Fruit fly (Drosophila melanogaster): ENCODE measurements around the gene Or82a.

Or82a gene

dm6 chr3R:4215264-4215993, 41.3 kb upstream of the Or82a start, which contains the start of gene CG14636 (continued):
- peak; percentile 78 for TF ChIP-seq Hr4 (GFP tag; optimal IDR thresholded peaks at IDR 0.05)
- peak; percentile 67 for TF ChIP-seq CG31627 (GFP tag; optimal IDR thresholded peaks at IDR 0.05)
- TF ChIP-seq ss (GFP tag; optimal IDR thresholded peaks at IDR 0.05): peak; percentile 3 to 35
- TF ChIP-seq CG16779 (tag; optimal IDR thresholded peaks at IDR 0.05): no peak
- TF ChIP-seq CG8119 (GFP tag; IDR thresholded peaks at IDR 0.05): peak; percentile 80
- TF ChIP-seq CG11902 (GFP tag; optimal IDR thresholded peaks at IDR 0.05): peak; percentile 66
- peak; percentile 66 for TF ChIP-seq CG8319 (GFP tag; optimal IDR thresholded peaks at IDR 0.05)
- peak; percentile 63 for TF ChIP-seq Gug (GFP tag; IDR thresholded peaks at IDR 0.05)
- peak; percentile 31 for TF ChIP-seq CG10631 (GFP tag; optimal IDR thresholded peaks at IDR 0.05)
- TF ChIP-seq CG10669 (GFP tag; optimal IDR thresholded peaks at IDR 0.05): peak; percentile 46
- no peak for TF ChIP-seq Smox (GFP tag; optimal IDR thresholded peaks at IDR 0.05)
- no peak for TF ChIP-seq CG9139 (GFP tag; optimal IDR thresholded peaks at IDR 0.05)
- TF ChIP-seq pdm3 (GFP tag; optimal IDR thresholded peaks at IDR 0.05): peak; percentile 76
- no peak for TF ChIP-seq CG34406 (GFP tag; optimal IDR thresholded peaks at IDR 0.05)
- TF ChIP-seq CG3919 (GFP tag; optimal IDR thresholded peaks at IDR 0.05): peak; percentile 70
- TF ChIP-seq fkh (GFP tag; optimal IDR thresholded peaks at IDR 0.05): peak; percentile 72
- TF ChIP-seq Ets96B (tag; optimal IDR thresholded peaks at IDR 0.05): peak; percentile 46
- peak; percentile 55 for TF ChIP-seq CG11294 (GFP tag; IDR thresholded peaks at IDR 0.05)
- no peak for TF ChIP-seq Sox102F (GFP tag; optimal IDR thresholded peaks at IDR 0.05)
- TF ChIP-seq Hr38 (GFP tag; optimal IDR thresholded peaks at IDR 0.05): peak; percentile 18
- TF ChIP-seq dac (GFP tag; optimal IDR thresholded peaks at IDR 0.05): peak; percentile 40
- peak; percentile 27 for TF ChIP-seq fd59A (GFP tag; optimal IDR thresholded peaks at IDR 0.05)
- peak; percentile 13 for TF ChIP-seq fd85E (GFP tag; optimal IDR thresholded peaks at IDR 0.05)
- no peak for TF ChIP-seq Eip93F (GFP tag; optimal IDR thresholded peaks at IDR 0.05)
- peak; percentile 43 for TF ChIP-seq CG6808 (GFP tag; optimal IDR thresholded peaks at IDR 0.05)
- peak; percentile 75 for TF ChIP-seq acj6 (GFP tag; optimal IDR thresholded peaks at IDR 0.05)
- TF ChIP-seq dsx (GFP tag; optimal IDR thresholded peaks at IDR 0.05; ENCODE audit: poor library complexity, severe bottlenecking): peak; percentile 25
- TF ChIP-seq Hr39 (GFP tag; optimal IDR thresholded peaks at IDR 0.05): peak; percentile 72
- TF ChIP-seq Sox15 (GFP tag; optimal IDR thresholded peaks at IDR 0.05): peak; percentile 70
- peak; percentile 84 for TF ChIP-seq vri (GFP tag; optimal IDR thresholded peaks at IDR 0.05)
- TF ChIP-seq spab (GFP tag; optimal IDR thresholded peaks at IDR 0.05): peak; percentile 11
- TF ChIP-seq CG3032 (tag; optimal IDR thresholded peaks at IDR 0.05): peak; percentile 47
- peak; percentile 61 for TF ChIP-seq Met (GFP tag; optimal IDR thresholded peaks at IDR 0.05)
- peak; percentile 77 for TF ChIP-seq CG7368 (GFP tag; optimal IDR thresholded peaks at IDR 0.05)
- peak; percentile 44 for TF ChIP-seq esn (GFP tag; optimal IDR thresholded peaks at IDR 0.05)

- TF ChIP-seq Lpt (GFP tag; optimal IDR thresholded peaks at IDR 0.05): no peak
- no peak for TF ChIP-seq svp (GFP tag)
- TF ChIP-seq Sox15 (GFP tag; optimal IDR thresholded peaks at IDR 0.05): no peak
- TF ChIP-seq fd59A (GFP tag; optimal IDR thresholded peaks at IDR 0.05): no peak
- no peak for TF ChIP-seq CG8119 (GFP tag; IDR thresholded peaks at IDR 0.05)
- TF ChIP-seq CG9139 (GFP tag; optimal IDR thresholded peaks at IDR 0.05): no peak
- no peak for TF ChIP-seq Met (GFP tag; optimal IDR thresholded peaks at IDR 0.05)
- TF ChIP-seq CG15336 (GFP tag; IDR thresholded peaks at IDR 0.05): no peak
- TF ChIP-seq OdsH (GFP tag; optimal IDR thresholded peaks at IDR 0.05): no peak
- no peak for TF ChIP-seq Eip93F (GFP tag; optimal IDR thresholded peaks at IDR 0.05)
Measured at dm6 chr3R:4220030-4220429, 36.7 kb upstream of the Or82a start, which contains the start of gene CG31516. TSS of gene CG31516 (minus strand) at chr3R:4220130.

All from whole organism, prepupa.